Worm (Caenorhabditis elegans) whole organism, L3 larva: ENCODE data around the gene F28B1.9.

Source experiments
- aly-2 ChIP-seq: fragments of 150-350 bp; optimal IDR thresholded peaks from 2 replicates; lab custom pipeline; 2014; ENCODE audit warnings: missing biosample characterization, missing genetic modification characterization
- ama-1 ChIP-seq: fragments of 150-350 bp; optimal IDR thresholded peaks from 2 replicates; lab custom pipeline; 2018
- ceh-16 ChIP-seq: sonication (generic microtip); optimal IDR thresholded peaks from 2 replicates; lab custom pipeline; 2017; ENCODE audit warnings: missing biosample characterization, missing genetic modification characterization
- ceh-28 ChIP-seq: fragments of 150-350 bp; optimal IDR thresholded peaks from 2 replicates; lab custom pipeline; 2014; ENCODE audit warnings: missing biosample characterization, missing genetic modification reagents, missing genetic modification characterization
- egl-27 ChIP-seq: sonication (generic microtip); optimal IDR thresholded peaks from 4 replicates; lab custom pipeline; 2017; ENCODE audit warnings: missing biosample characterization, missing genetic modification reagents, missing genetic modification characterization
- fkh-10 ChIP-seq: sonication (generic microtip); optimal IDR thresholded peaks from 2 replicates; lab custom pipeline; 2017; ENCODE audit warnings: missing biosample characterization, missing genetic modification reagents, missing genetic modification characterization
- nhr-11 ChIP-seq: fragments of 150-350 bp; optimal IDR thresholded peaks from 2 replicates; lab custom pipeline; 2014; ENCODE audit warnings: missing biosample characterization, missing genetic modification characterization
- nhr-23 ChIP-seq: fragments of 150-350 bp; optimal IDR thresholded peaks from 2 replicates; lab custom pipeline; 2014; ENCODE audit warnings: missing biosample characterization, missing genetic modification reagents, missing genetic modification characterization
- nhr-28 ChIP-seq: fragments of 150-350 bp; optimal IDR thresholded peaks from 2 replicates; lab custom pipeline; 2014; ENCODE audit warnings: missing biosample characterization, missing genetic modification characterization
- nhr-76 ChIP-seq: fragments of 150-350 bp; sonication (generic microtip); optimal IDR thresholded peaks from 5 replicates; lab custom pipeline; 2014; ENCODE audit warnings: missing biosample characterization, missing genetic modification characterization
- skn-1 ChIP-seq: fragments of 150-350 bp; optimal IDR thresholded peaks from 2 replicates; lab custom pipeline; 2014; ENCODE audit warnings: missing biosample characterization, missing genetic modification characterization
- snpc-4 ChIP-seq: fragments of 150-350 bp; optimal IDR thresholded peaks from 2 replicates; lab custom pipeline; 2014; ENCODE audit warnings: missing biosample characterization, missing genetic modification characterization
- tbx-2 ChIP-seq: sonication (generic microtip); optimal IDR thresholded peaks from 2 replicates; lab custom pipeline; 2016; ENCODE audit warnings: mild to moderate bottlenecking, missing genetic modification characterization, missing compliant biosample characterization
- zag-1 ChIP-seq: fragments of 150-350 bp; optimal IDR thresholded peaks from 2 replicates; lab custom pipeline; 2014; ENCODE audit warnings: missing biosample characterization, missing genetic modification characterization

ce11 chrV:17094568-17094967 is 32.9 kb downstream of the F28B1.9 start:
- no peak for TF ChIP-seq nhr-23 (tag; lab: Kevin White, UChicago)
- no peak for TF ChIP-seq egl-27
- no peak for TF ChIP-seq ama-1 (lab: Kevin White, UChicago)
- TF ChIP-seq skn-1 (tag; lab: Kevin White, UChicago), result no peak
- no peak for TF ChIP-seq nhr-11 (tag; lab: Kevin White, UChicago)
- TF ChIP-seq zag-1 (tag; lab: Kevin White, UChicago), result no peak
- TF ChIP-seq tbx-2 (tag; lab: Kevin White, UChicago), result no peak
- TF ChIP-seq nhr-76, result no peak
- no peak for TF ChIP-seq aly-2
- TF ChIP-seq fkh-10 (GFP tag; lab: Kevin White, UChicago), result no peak
- TF ChIP-seq snpc-4 (tag; lab: Kevin White, UChicago), result no peak
- TF ChIP-seq ceh-16 (tag; lab: Kevin White, UChicago), result no peak
- TF ChIP-seq ceh-28 (tag; lab: Kevin White, UChicago), result no peak
- TF ChIP-seq nhr-28 (tag; lab: Kevin White, UChicago), result no peak
